Worm (Caenorhabditis elegans): ENCODE data around the gene ndua-8.

DNA sequence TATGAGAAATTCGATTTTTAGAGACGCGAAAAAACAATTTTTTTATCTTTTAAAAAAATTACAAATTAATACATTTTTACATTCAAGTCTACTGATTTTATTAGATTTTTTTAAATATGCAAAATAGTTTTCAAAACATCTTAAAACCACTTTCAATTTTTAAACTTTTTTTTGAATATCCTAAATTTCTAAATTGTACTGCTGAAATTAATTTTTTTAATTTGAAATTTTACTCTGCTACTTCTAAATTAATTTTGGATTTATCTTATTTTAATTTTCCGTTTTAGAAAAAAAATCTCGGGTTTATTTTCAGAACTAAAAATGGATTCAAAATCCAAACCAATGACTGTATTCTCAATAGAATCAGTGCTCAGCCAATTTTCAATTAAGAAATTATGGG lies 50.1 kb downstream of the ndua-8 start, which contains the start of gene Y71H2B.8:
- TF ChIP-seq mls-2 (tag; optimal IDR thresholded peaks at IDR 0.05): no peak
- TF ChIP-seq unc-62 (GFP tag; optimal IDR thresholded peaks at IDR 0.05): no peak
- TF ChIP-seq blmp-1 (tag; optimal IDR thresholded peaks at IDR 0.05): no peak
- TF ChIP-seq lin-13 (tag; optimal IDR thresholded peaks at IDR 0.05): no peak
- TF ChIP-seq pha-4 (tag; optimal IDR thresholded peaks at IDR 0.05): no peak
- TF ChIP-seq nhr-237 (tag; optimal IDR thresholded peaks at IDR 0.05): no peak
- TF ChIP-seq mep-1 (tag; optimal IDR thresholded peaks at IDR 0.05): no peak
- TF ChIP-seq ztf-11 (tag; optimal IDR thresholded peaks at IDR 0.05): no peak
- TF ChIP-seq elt-1 (tag; optimal IDR thresholded peaks at IDR 0.05; ENCODE audit: borderline replicate concordance, insufficient read depth): no peak
- no peak for TF ChIP-seq tbx-8 (GFP tag; optimal IDR thresholded peaks at IDR 0.05)
- no peak for TF ChIP-seq hlh-1 (tag; optimal IDR thresholded peaks at IDR 0.05)
- TF ChIP-seq nhr-28 (tag; optimal IDR thresholded peaks at IDR 0.05): no peak

Measured in whole organism, mixed stage, embryonic.